Fruit fly (Drosophila melanogaster) whole organism, embryonic: ENCODE results near the gene Lip2.

ENCODE experiments used
- CG12236 ChIP-seq: fragments of 200-800 bp; sonication (Bioruptor generic); optimal IDR thresholded peaks from 2 replicates; lab custom pipeline; 2016; ENCODE audit warnings: missing biosample characterization, missing genetic modification characterization
- CG17568 ChIP-seq: fragments of 200-800 bp; sonication (Bioruptor generic); optimal IDR thresholded peaks from 2 replicates; lab custom pipeline; 2018; ENCODE audit warnings: missing biosample characterization, mild to moderate bottlenecking, missing genetic modification characterization, moderate library complexity
- CkIIα-i1 ChIP-seq: fragments of 200-800 bp; sonication (Bioruptor generic); IDR thresholded peaks from 2 replicates; pipeline ENCODE4 v1.3.6; 2022; ENCODE audit warnings: missing biosample characterization, missing genetic modification characterization
- MESR4 ChIP-seq: fragments of 200-800 bp; sonication (Bioruptor generic); optimal IDR thresholded peaks from 2 replicates; lab custom pipeline; 2018; ENCODE audit warnings: missing biosample characterization, mild to moderate bottlenecking, missing genetic modification characterization, moderate library complexity
- Six4 ChIP-seq: fragments of 200-800 bp; sonication (Bioruptor generic); optimal IDR thresholded peaks from 2 replicates; lab custom pipeline; 2016; ENCODE audit warnings: missing biosample characterization, missing genetic modification characterization
- kah ChIP-seq: fragments of 200-800 bp; sonication (Bioruptor generic); optimal IDR thresholded peaks from 2 replicates; lab custom pipeline; 2018; ENCODE audit warnings: missing biosample characterization, mild to moderate bottlenecking, missing genetic modification characterization
- kay ChIP-seq: fragments of 200-800 bp; sonication (Bioruptor generic); optimal IDR thresholded peaks from 2 replicates; lab custom pipeline; 2016; ENCODE audit warnings: missing biosample characterization, missing genetic modification characterization
- nom ChIP-seq: fragments of 200-800 bp; sonication (Bioruptor generic); optimal IDR thresholded peaks from 2 replicates; lab custom pipeline; 2017; ENCODE audit warnings: missing biosample characterization, missing genetic modification characterization, mild to moderate bottlenecking, moderate library complexity, missing genetic modification reagents

DNA sequence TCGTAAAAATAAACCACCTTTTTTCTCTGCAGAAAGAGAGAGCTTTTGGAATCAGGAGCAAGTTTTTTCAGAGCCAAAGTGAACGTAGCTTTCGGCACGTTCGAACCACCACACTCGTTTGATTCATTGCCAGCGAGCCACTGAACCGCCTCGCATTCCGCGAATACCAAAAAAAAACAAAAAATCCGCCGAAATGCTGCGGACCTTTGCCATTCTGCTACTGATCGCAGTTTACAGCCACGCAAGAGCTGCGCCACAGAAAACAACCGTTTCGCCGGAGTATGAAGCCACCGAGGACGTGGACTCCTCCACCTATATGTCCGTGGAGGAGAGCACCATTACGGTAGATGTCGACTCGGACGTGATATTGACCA lies 31.6 kb downstream of the Lip2 start:
- TF ChIP-seq nom (GFP tag; lab: Kevin White, UChicago) (no peak), CG12236 (no peak), kah (GFP tag; lab: Kevin White, UChicago) (no peak), MESR4 (GFP tag; lab: Kevin White, UChicago) (no peak), CG17568 (GFP tag; lab: Kevin White, UChicago) (no peak), CkIIα-i1 (GFP tag; lab: Robert Waterston, UW) (no peak), Six4 (GFP tag; lab: Kevin White, UChicago) (no peak), kay (GFP tag; lab: Kevin White, UChicago) (no peak)
